Fruit fly (Drosophila melanogaster): ENCODE measurements around the gene ND-39.

- no peak for TF ChIP-seq Gug (GFP tag; IDR thresholded peaks at IDR 0.05)
- TF ChIP-seq CG3032 (tag; optimal IDR thresholded peaks at IDR 0.05) = no peak
- no peak for TF ChIP-seq net (GFP tag; optimal IDR thresholded peaks at IDR 0.05)
- TF ChIP-seq CG1621 (tag; optimal IDR thresholded peaks at IDR 0.05) = no peak
- TF ChIP-seq vri (GFP tag; optimal IDR thresholded peaks at IDR 0.05) = no peak
- TF ChIP-seq Met (GFP tag; optimal IDR thresholded peaks at IDR 0.05) = no peak
- no peak for TF ChIP-seq Lpt (GFP tag; optimal IDR thresholded peaks at IDR 0.05)
- TF ChIP-seq CG6792 (GFP tag; optimal IDR thresholded peaks at IDR 0.05) = no peak
- no peak for TF ChIP-seq Sox102F (GFP tag; optimal IDR thresholded peaks at IDR 0.05)
- no peak for TF ChIP-seq CG16779 (tag; optimal IDR thresholded peaks at IDR 0.05)
- no peak for TF ChIP-seq CG8319 (GFP tag; optimal IDR thresholded peaks at IDR 0.05)
Observed at dm6 chr3L:20464677-20465076, 27.2 kb upstream of the ND-39 start, which contains the start of gene atk.
